Worm (Caenorhabditis elegans): Measurements from ENCODE around the gene Y69H2.9.
A peak's percentile ranks its signal among the peaks of the same experiment; 100 is the strongest.

Gene Y69H2.9

ce11 chrV:18675390-18675789 is 25.9 kb upstream of the Y69H2.9 start:
- TF ChIP-seq T22C8.4 (GFP tag; IDR thresholded peaks at IDR 0.05), result peak; percentile 60

DNA sequence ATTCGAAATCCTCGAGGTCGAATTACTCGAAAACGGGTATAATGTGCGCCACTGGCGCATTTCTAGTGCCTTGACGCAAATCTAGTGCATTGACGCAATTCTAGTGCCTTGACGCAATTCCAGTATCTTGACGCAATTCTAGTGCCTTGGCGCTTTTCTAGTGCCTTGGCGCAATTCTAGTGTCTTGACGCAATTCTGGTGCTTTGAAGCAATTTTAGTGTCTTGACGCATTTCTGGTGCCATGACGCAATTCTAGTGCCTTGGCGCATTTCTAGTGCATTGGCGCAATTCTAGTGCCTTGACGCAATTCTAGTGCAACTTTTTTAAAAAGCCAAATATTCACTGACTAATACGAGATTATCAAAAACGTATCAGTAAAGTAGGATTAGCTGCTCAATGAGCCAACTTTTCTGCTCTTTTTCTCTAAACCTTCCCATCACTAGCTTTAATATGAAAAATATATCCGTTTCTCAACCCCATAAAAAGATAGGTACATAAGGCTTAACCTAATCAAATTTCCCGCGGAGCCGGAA is 16.8 kb upstream of the Y69H2.9 start, which contains the start of gene Y69H2.17:
Gene Y69H2.17 (plus strand): TSS at position 483 of the 533 bp plus-strand sequence.
- no peak for TF ChIP-seq klf-2 (GFP tag; conservative IDR thresholded peaks at IDR 0.05)
- TF ChIP-seq cog-1 (tag; optimal IDR thresholded peaks at IDR 0.05), result no peak

ce11 chrV:18687361-18687760 is 14.0 kb upstream of the Y69H2.9 start:
- TF ChIP-seq T22C8.4 (GFP tag; IDR thresholded peaks at IDR 0.05) (no peak), med-1 (GFP tag; optimal IDR thresholded peaks at IDR 0.05; ENCODE audit: insufficient read depth) (no peak), cog-1 (tag; optimal IDR thresholded peaks at IDR 0.05) (no peak), ref-1 (GFP tag; conservative IDR thresholded peaks at IDR 0.05) (no peak), ztf-29 (GFP tag; IDR thresholded peaks at IDR 0.05) (no peak)

- TF ChIP-seq ztf-29 (GFP tag; IDR thresholded peaks at IDR 0.05) (no peak), ref-1 (GFP tag; conservative IDR thresholded peaks at IDR 0.05) (no peak), ztf-23 (GFP tag; IDR thresholded peaks at IDR 0.05) (no peak), T22C8.4 (GFP tag; IDR thresholded peaks at IDR 0.05) (no peak), med-1 (GFP tag; optimal IDR thresholded peaks at IDR 0.05; ENCODE audit: insufficient read depth) (no peak), klf-2 (GFP tag; conservative IDR thresholded peaks at IDR 0.05) (no peak), cog-1 (tag; optimal IDR thresholded peaks at IDR 0.05) (no peak), flt-1 (GFP tag; IDR thresholded peaks at IDR 0.05) (no peak), tab-1 (GFP tag; IDR thresholded peaks at IDR 0.05) (no peak)
Measured at ce11 chrV:18689681-18690080, 11.7 kb upstream of the Y69H2.9 start, which contains the start of the genes ubc-19 and Y69H2.7. Gene ubc-19 (minus strand): TSS chrV:18689762. Gene Y69H2.7 (plus strand): TSS chrV:18689989.

- TF ChIP-seq ztf-29 (GFP tag; IDR thresholded peaks at IDR 0.05) (no peak), med-1 (GFP tag; optimal IDR thresholded peaks at IDR 0.05; ENCODE audit: insufficient read depth) (no peak), ref-1 (GFP tag; conservative IDR thresholded peaks at IDR 0.05) (no peak), ztf-23 (GFP tag; IDR thresholded peaks at IDR 0.05) (no peak), tab-1 (GFP tag; IDR thresholded peaks at IDR 0.05) (no peak), cog-1 (tag; optimal IDR thresholded peaks at IDR 0.05) (no peak), T22C8.4 (GFP tag; IDR thresholded peaks at IDR 0.05) (no peak), flt-1 (GFP tag; IDR thresholded peaks at IDR 0.05) (no peak), klf-2 (GFP tag; conservative IDR thresholded peaks at IDR 0.05) (no peak)
Measured at ce11 chrV:18695469-18695868, 5.9 kb upstream of the Y69H2.9 start.

ce11 chrV:18699326-18699725 is 2.0 kb upstream of the Y69H2.9 start, which contains the start of gene nhr-241:
Gene nhr-241 (plus strand): TSS chrV:18699451.
- TF ChIP-seq klf-2 (GFP tag; conservative IDR thresholded peaks at IDR 0.05), result no peak
- no peak for TF ChIP-seq tab-1 (GFP tag; IDR thresholded peaks at IDR 0.05)
- TF ChIP-seq ref-1 (GFP tag; conservative IDR thresholded peaks at IDR 0.05), result no peak
- TF ChIP-seq cog-1 (tag; optimal IDR thresholded peaks at IDR 0.05), result no peak
- no peak for TF ChIP-seq ztf-29 (GFP tag; IDR thresholded peaks at IDR 0.05)
- TF ChIP-seq med-1 (GFP tag; optimal IDR thresholded peaks at IDR 0.05; ENCODE audit: insufficient read depth), result no peak
- TF ChIP-seq ztf-23 (GFP tag; IDR thresholded peaks at IDR 0.05), result no peak
- no peak for TF ChIP-seq T22C8.4 (GFP tag; IDR thresholded peaks at IDR 0.05)

DNA sequence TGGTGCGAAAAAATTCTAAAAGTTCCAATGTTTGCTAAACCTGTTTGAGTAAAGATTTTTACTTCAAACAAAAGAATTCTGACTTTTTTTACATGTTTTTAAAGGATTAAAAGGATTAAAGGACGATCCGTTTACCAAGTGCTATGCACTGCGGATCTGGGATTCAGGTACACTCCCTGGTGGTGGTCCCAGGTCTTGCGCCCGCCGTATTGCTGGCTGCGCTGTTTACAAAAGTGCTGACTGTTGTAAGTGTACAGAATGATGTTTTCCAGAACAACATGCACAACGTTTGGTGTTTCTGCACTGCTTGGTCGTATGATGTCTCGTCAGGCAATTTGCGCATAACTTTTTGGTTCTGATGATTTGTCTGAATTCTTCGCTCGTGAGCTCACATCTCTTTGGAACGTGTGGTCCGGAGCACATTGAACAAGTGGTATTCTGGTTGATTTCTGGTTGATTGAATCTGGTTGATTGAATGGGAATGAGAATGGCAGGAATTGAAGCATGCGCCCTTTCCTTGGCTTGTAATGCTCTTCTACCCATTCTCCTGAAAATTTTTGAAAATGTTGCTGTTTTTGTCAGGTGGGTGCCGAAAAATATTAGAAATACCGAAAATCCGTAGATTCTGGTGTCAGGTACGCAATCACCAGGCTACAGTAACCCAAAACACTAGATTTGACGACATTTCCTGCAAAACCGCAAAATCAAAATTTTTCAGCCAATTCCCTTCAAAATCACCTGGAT is 4.2 kb downstream of the Y69H2.9 start:
- peak; percentile 57; the same call in 1 of the 2 replicates for TF ChIP-seq tab-1 (GFP tag; IDR thresholded peaks at IDR 0.05)
- TF ChIP-seq ztf-23 (GFP tag; IDR thresholded peaks at IDR 0.05), result no peak
- peak; percentile 49; the same call in 1 of the 2 replicates for TF ChIP-seq T22C8.4 (GFP tag; IDR thresholded peaks at IDR 0.05)

DNA sequence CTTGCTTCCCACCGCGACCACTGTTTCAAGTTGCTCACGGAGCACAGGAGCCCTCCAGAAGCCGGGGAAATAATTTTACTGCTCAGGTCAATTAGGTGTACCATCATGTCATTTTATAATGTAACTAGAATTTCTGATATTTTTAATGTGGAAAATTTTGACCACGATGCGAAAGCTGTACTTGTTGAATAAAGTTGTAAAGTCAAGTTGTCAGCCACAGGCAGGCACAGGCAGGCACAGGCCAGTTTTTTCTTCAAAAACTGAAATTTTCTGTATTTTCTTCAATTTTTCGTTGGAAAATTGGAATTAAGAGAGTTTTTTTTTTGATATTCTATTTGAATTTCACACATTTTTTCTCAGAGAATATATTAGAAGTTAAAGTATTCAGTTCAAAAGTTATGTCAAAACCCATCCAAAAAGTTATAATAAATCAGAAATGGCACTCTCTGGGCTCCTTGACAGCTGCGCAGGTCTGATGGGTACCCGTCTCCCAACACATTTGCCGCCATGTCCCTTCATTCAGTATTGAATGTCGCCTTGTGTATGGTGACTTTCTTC is 4.8 kb downstream of the Y69H2.9 start, which contains the start of gene Y17D7C.1:
Gene Y17D7C.1 (plus strand): TSS at position 508 of the 558 bp plus-strand sequence.
- no peak for TF ChIP-seq T22C8.4 (GFP tag; IDR thresholded peaks at IDR 0.05)
- no peak for TF ChIP-seq tab-1 (GFP tag; IDR thresholded peaks at IDR 0.05)
- no peak for TF ChIP-seq ztf-23 (GFP tag; IDR thresholded peaks at IDR 0.05)
- TF ChIP-seq ztf-29 (GFP tag; IDR thresholded peaks at IDR 0.05), result no peak
- no peak for TF ChIP-seq flt-1 (GFP tag; IDR thresholded peaks at IDR 0.05)
- no peak for TF ChIP-seq med-1 (GFP tag; optimal IDR thresholded peaks at IDR 0.05; ENCODE audit: insufficient read depth)
- no peak for TF ChIP-seq cog-1 (tag; optimal IDR thresholded peaks at IDR 0.05)

DNA sequence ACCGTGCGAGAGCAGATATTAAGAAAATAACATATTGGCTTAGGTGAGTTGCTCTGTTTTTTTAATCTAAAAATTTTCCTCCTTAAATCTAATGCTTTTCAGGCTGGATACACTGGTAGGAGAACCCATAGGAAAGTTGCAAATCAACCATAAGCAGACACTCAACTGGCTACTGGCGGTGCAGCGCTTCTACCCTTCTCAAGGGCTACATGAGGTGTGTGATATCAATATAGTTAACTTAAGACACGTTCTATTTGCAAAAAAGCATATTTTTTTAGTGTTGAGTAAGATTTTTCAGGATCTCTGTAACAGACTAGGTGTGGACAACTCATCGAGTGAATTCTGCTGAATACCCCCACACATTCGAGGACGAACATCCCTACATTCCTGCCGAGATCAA is 6.7 kb downstream of the Y69H2.9 start:
- TF ChIP-seq ztf-23 (GFP tag; IDR thresholded peaks at IDR 0.05) (no peak), flt-1 (GFP tag; IDR thresholded peaks at IDR 0.05) (no peak), ztf-29 (GFP tag; IDR thresholded peaks at IDR 0.05) (no peak), T22C8.4 (GFP tag; IDR thresholded peaks at IDR 0.05) (no peak), cog-1 (tag; optimal IDR thresholded peaks at IDR 0.05) (no peak), klf-2 (GFP tag; conservative IDR thresholded peaks at IDR 0.05) (no peak), med-1 (GFP tag; optimal IDR thresholded peaks at IDR 0.05; ENCODE audit: insufficient read depth) (no peak), ref-1 (GFP tag; conservative IDR thresholded peaks at IDR 0.05) (no peak), tab-1 (GFP tag; IDR thresholded peaks at IDR 0.05) (no peak)

- TF ChIP-seq T22C8.4 (GFP tag; IDR thresholded peaks at IDR 0.05) (no peak; the same call in 1 of the 2 replicates), med-1 (GFP tag; optimal IDR thresholded peaks at IDR 0.05; ENCODE audit: insufficient read depth) (no peak), ztf-29 (GFP tag; IDR thresholded peaks at IDR 0.05) (no peak), ref-1 (GFP tag; conservative IDR thresholded peaks at IDR 0.05) (no peak), flt-1 (GFP tag; IDR thresholded peaks at IDR 0.05) (no peak), ztf-23 (GFP tag; IDR thresholded peaks at IDR 0.05) (no peak), klf-2 (GFP tag; conservative IDR thresholded peaks at IDR 0.05) (no peak), cog-1 (tag; optimal IDR thresholded peaks at IDR 0.05) (no peak), tab-1 (GFP tag; IDR thresholded peaks at IDR 0.05) (no peak)
Measured at ce11 chrV:18709203-18709860, 8.0 kb downstream of the Y69H2.9 start, which contains the start of gene Y17D7C.6. Gene Y17D7C.6 (plus strand): TSS chrV:18709810.
